Fruit fly (Drosophila melanogaster): ENCODE results near the gene Taf13.

The Taf13 gene

DNA sequence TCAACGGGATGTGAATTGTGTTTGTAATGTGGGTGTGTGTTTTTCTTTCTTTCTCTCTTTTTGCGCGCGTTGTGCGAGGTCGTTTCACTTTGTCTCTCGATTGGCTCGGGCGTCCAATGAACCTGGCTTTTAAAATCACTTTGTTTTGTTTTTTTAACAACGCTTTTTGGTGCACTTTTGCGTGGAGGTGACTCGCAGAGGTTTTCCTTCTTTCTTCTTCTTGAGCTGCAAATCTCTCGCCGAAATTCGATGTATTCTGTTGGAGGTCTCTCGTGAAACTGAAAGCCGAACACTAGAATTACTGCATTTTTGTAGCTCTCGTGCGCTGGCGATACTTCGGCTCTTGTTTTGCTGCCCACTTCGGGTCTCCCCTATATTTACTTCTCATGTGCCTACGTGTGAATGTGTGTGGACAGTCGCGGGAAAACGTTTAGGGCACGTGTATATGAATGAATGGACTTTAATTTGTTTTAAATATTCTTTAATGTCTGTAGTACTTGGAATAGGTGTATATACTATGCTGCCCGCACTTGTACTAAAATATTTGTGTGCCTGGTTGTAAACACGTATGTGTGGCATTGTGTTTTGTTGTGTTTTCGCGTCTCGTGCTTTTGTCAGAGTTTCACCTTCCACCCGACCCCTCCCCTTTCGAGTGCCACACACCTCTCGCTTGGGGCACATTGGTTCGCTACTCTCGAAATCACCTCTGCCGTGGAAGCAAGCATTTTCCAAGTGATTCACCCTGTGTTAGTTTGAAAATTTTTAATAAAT is 8.7 kb downstream of the Taf13 start, which contains the start of gene fok (continued):
- TF ChIP-seq CG4820 (GFP tag; optimal IDR thresholded peaks at IDR 0.05), result peak; percentile 93
- peak; percentile 95 for TF ChIP-seq D19A (tag; optimal IDR thresholded peaks at IDR 0.05)
- peak; percentile 93 for TF ChIP-seq eyg (GFP tag; optimal IDR thresholded peaks at IDR 0.05)
- TF ChIP-seq CG1233 (GFP tag; optimal IDR thresholded peaks at IDR 0.05), result peak; percentile 97
- peak; percentile 96 for TF ChIP-seq CG6683 (GFP tag; optimal IDR thresholded peaks at IDR 0.05)
- 0 out of 2 replicates have a peak, but pooled peaks have one; percentile 41 for TF ChIP-seq CG1024 (GFP tag; IDR thresholded peaks at IDR 0.05)
- peak; percentile 99 for TF ChIP-seq sd (tag; optimal IDR thresholded peaks at IDR 0.05)
- TF ChIP-seq CG32767 (GFP tag; IDR thresholded peaks at IDR 0.05), result peak; percentile 93
- peak; percentile 97 for TF ChIP-seq Drgx (GFP tag; IDR thresholded peaks at IDR 0.05)
- peak; percentile 97 for TF ChIP-seq nmo (GFP tag; optimal IDR thresholded peaks at IDR 0.05)
- peak; percentile 91 for TF ChIP-seq cato (GFP tag; optimal IDR thresholded peaks at IDR 0.05; ENCODE audit: borderline replicate concordance)
- TF ChIP-seq Hmr (GFP tag; optimal IDR thresholded peaks at IDR 0.05), result peak; percentile 98
- peak; percentile 88 for TF ChIP-seq peb (GFP tag; IDR thresholded peaks at IDR 0.05)
- TF ChIP-seq CG1529 (GFP tag; optimal IDR thresholded peaks at IDR 0.05), result peak; percentile 96
- peak; percentile 88 for TF ChIP-seq Mes4 (GFP tag; optimal IDR thresholded peaks at IDR 0.05)
- TF ChIP-seq chif (GFP tag; optimal IDR thresholded peaks at IDR 0.05), result peak; percentile 94 to 96
- TF ChIP-seq CG3838 (GFP tag; optimal IDR thresholded peaks at IDR 0.05), result peak; percentile 90
- peak; percentile 85 for TF ChIP-seq dimm (GFP tag; IDR thresholded peaks at IDR 0.05)
- peak; percentile 82 for TF ChIP-seq cas (GFP tag; IDR thresholded peaks at IDR 0.05)
- TF ChIP-seq slbo (GFP tag; IDR thresholded peaks at IDR 0.05), result peak; percentile 94
- peak; percentile 96 for TF ChIP-seq CG18476 (GFP tag; optimal IDR thresholded peaks at IDR 0.05)
- no peak for TF ChIP-seq CG7963 (GFP tag; IDR thresholded peaks at IDR 0.05; ENCODE audit: partially characterized antibody)
- TF ChIP-seq kni (GFP tag; optimal IDR thresholded peaks at IDR 0.05), result peak; percentile 99
- peak; percentile 96 for TF ChIP-seq CG9932 (GFP tag; IDR thresholded peaks at IDR 0.05)
- peak; percentile 94 for TF ChIP-seq CG14050 (GFP tag; IDR thresholded peaks at IDR 0.05)
- peak in 1 of 3 experiments; percentile 95 for TF ChIP-seq Stat92E (GFP tag; optimal IDR thresholded peaks at IDR 0.05)
- peak; percentile 86 for TF ChIP-seq Bdp1 (GFP tag; optimal IDR thresholded peaks at IDR 0.05)
- TF ChIP-seq CG6654 (GFP tag; optimal IDR thresholded peaks at IDR 0.05), result peak; percentile 83
- TF ChIP-seq CG17359 (tag; optimal IDR thresholded peaks at IDR 0.05), result peak; percentile 96
- TF ChIP-seq pnt (GFP tag; optimal IDR thresholded peaks at IDR 0.05), result peak; percentile 93
- peak; percentile 96 for TF ChIP-seq Fer3 (tag; optimal IDR thresholded peaks at IDR 0.05)
- peak; percentile 91 for TF ChIP-seq CG10654 (GFP tag; optimal IDR thresholded peaks at IDR 0.05)
- peak; percentile 56 for TF ChIP-seq MESR4 (GFP tag; optimal IDR thresholded peaks at IDR 0.05)
- peak; percentile 78 for TF ChIP-seq TFAM (GFP tag; optimal IDR thresholded peaks at IDR 0.05)
- TF ChIP-seq Tbp (GFP tag; optimal IDR thresholded peaks at IDR 0.05), result no peak
- TF ChIP-seq bab2 (GFP tag; optimal IDR thresholded peaks at IDR 0.05), result peak; percentile 94
- peak; percentile 97 for TF ChIP-seq CG8290 (GFP tag; optimal IDR thresholded peaks at IDR 0.05)
- peak; percentile 89 to 90 for TF ChIP-seq CG8290 (tag; optimal IDR thresholded peaks at IDR 0.05)
- peak; percentile 97 for TF ChIP-seq Atf6 (GFP tag; IDR thresholded peaks at IDR 0.05)
- peak; percentile 96 for TF ChIP-seq ci (GFP tag; IDR thresholded peaks at IDR 0.05)
- TF ChIP-seq onecut (GFP tag; IDR thresholded peaks at IDR 0.05), result peak; percentile 93
- peak; percentile 93 for TF ChIP-seq CG5953 (GFP tag; IDR thresholded peaks at IDR 0.05)
- peak; percentile 87 for TF ChIP-seq repo (GFP tag; optimal IDR thresholded peaks at IDR 0.05)
- TF ChIP-seq CG3407 (GFP tag; optimal IDR thresholded peaks at IDR 0.05), result peak; percentile 91
- TF ChIP-seq dysf (GFP tag; IDR thresholded peaks at IDR 0.05), result peak; percentile 98
- TF ChIP-seq sr (GFP tag; IDR thresholded peaks at IDR 0.05), result peak; percentile 88
- TF ChIP-seq Dbx (GFP tag; IDR thresholded peaks at IDR 0.05), result peak; percentile 96
- peak; percentile 95 for TF ChIP-seq HLH54F (GFP tag; optimal IDR thresholded peaks at IDR 0.05)
- peak; percentile 88 for TF ChIP-seq Optix (GFP tag; IDR thresholded peaks at IDR 0.05)
- peak; percentile 92 for TF ChIP-seq B-H1 (GFP tag; IDR thresholded peaks at IDR 0.05)
